Worm (Caenorhabditis elegans) whole organism, L4 larva: ENCODE data around the gene ZK856.16.

Experiments
- F26F4.8 ChIP-seq: fragments of 200-800 bp; sonication (Bioruptor generic); conservative IDR thresholded peaks from 2 replicates; pipeline ENCODE4 v1.3.6; 2022; ENCODE audit warnings: missing genetic modification characterization, missing compliant biosample characterization
- F44E2.7 ChIP-seq: fragments of 200-800 bp; sonication (Bioruptor generic); IDR thresholded peaks from 2 replicates; pipeline ENCODE4 v2.1.2; 2022; ENCODE audit warnings: missing genetic modification characterization, missing compliant biosample characterization
- Y105C5A.15 ChIP-seq: fragments of 200-800 bp; sonication (Bioruptor generic); IDR thresholded peaks from 2 replicates; pipeline ENCODE4 v1.3.6; 2022; ENCODE audit warnings: missing genetic modification characterization, missing compliant biosample characterization
- Y48G9A.11 ChIP-seq: fragments of 200-800 bp; sonication (Bioruptor generic); IDR thresholded peaks from 2 replicates; pipeline ENCODE4 v1.3.6; 2022; ENCODE audit warnings: missing genetic modification reagents, missing genetic modification characterization, missing compliant biosample characterization
- Y5F2A.4 ChIP-seq: fragments of 200-800 bp; sonication (Bioruptor generic); optimal IDR thresholded peaks from 2 replicates; lab custom pipeline; 2018; ENCODE audit warnings: mild to moderate bottlenecking, missing genetic modification characterization, missing compliant biosample characterization
- Y75B8A.6 ChIP-seq: fragments of 200-800 bp; sonication (Bioruptor generic); IDR thresholded peaks from 2 replicates; pipeline ENCODE4 v1.3.6; 2022; ENCODE audit warnings: missing genetic modification reagents, missing genetic modification characterization, missing compliant biosample characterization
- ZK337.2 ChIP-seq: fragments of 200-800 bp; sonication (Bioruptor generic); IDR thresholded peaks from 2 replicates; pipeline ENCODE4 v1.3.6; 2022; ENCODE audit warnings: missing genetic modification reagents, missing genetic modification characterization, missing compliant biosample characterization
- aly-2 ChIP-seq: sonication (generic microtip); optimal IDR thresholded peaks from 2 replicates; lab custom pipeline; 2018; ENCODE audit warnings: missing biosample characterization, missing genetic modification characterization
- ama-1 ChIP-seq: fragments of 150-350 bp; optimal IDR thresholded peaks from 2 replicates; lab custom pipeline; 2014; ENCODE audit warnings: inconsistent platforms, mixed read lengths
- attf-4 ChIP-seq: sonication (generic microtip); optimal IDR thresholded peaks from 3 replicates; lab custom pipeline; 2017; ENCODE audit warnings: missing biosample characterization, missing genetic modification characterization
- ces-1 ChIP-seq: fragments of 150-350 bp; sonication (generic microtip); optimal IDR thresholded peaks from 4 replicates; lab custom pipeline; 2014; ENCODE audit warnings: missing biosample characterization, missing genetic modification reagents, missing genetic modification characterization
- daf-12 ChIP-seq: fragments of 150-350 bp; optimal IDR thresholded peaks from 2 replicates; lab custom pipeline; 2014; ENCODE audit warnings: missing biosample characterization, missing genetic modification reagents, missing genetic modification characterization
- daf-16 ChIP-seq, 3 experiments: sonication (generic microtip); optimal IDR thresholded peaks; 2 replicates each; lab custom pipeline; 2016 to 2017; ENCODE audit warnings: missing genetic modification characterization in 3 of 3, missing genetic modification reagents in 3 of 3, mild to moderate bottlenecking in 2 of 3, missing compliant biosample characterization in 2 of 3, missing biosample characterization in 1 of 3, moderate library complexity in 1 of 3
- daf-8 ChIP-seq: fragments of 200-800 bp; sonication (Bioruptor generic); IDR thresholded peaks from 2 replicates; pipeline ENCODE4 v1.3.6; 2022; ENCODE audit warnings: missing genetic modification characterization, missing compliant biosample characterization
- dmd-6 ChIP-seq: fragments of 200-800 bp; sonication (Bioruptor generic); IDR thresholded peaks from 2 replicates; pipeline ENCODE4 v1.3.6; 2022; ENCODE audit warnings: missing genetic modification reagents, missing genetic modification characterization, missing compliant biosample characterization
- dmd-8 ChIP-seq: fragments of 200-800 bp; sonication (Bioruptor generic); IDR thresholded peaks from 2 replicates; pipeline ENCODE4 v1.3.6; 2022; ENCODE audit warnings: missing genetic modification characterization, missing compliant biosample characterization
- dpl-1 ChIP-seq: fragments of 150-350 bp; optimal IDR thresholded peaks from 2 replicates; lab custom pipeline; 2014; ENCODE audit warnings: missing biosample characterization, missing genetic modification reagents, missing genetic modification characterization
- duxl-1 ChIP-seq: sonication (generic microtip); optimal IDR thresholded peaks from 2 replicates; lab custom pipeline; 2016; ENCODE audit warnings: mild to moderate bottlenecking, missing genetic modification characterization, moderate library complexity, missing compliant biosample characterization; ENCODE audit not compliant: poor library complexity
- dve-1 ChIP-seq: sonication (generic microtip); optimal IDR thresholded peaks from 2 replicates; lab custom pipeline; 2017; ENCODE audit warnings: antibody characterized with exemption, mild to moderate bottlenecking, missing genetic modification characterization, missing compliant biosample characterization; ENCODE audit not compliant: insufficient read depth
- fkh-10 ChIP-seq: fragments of 150-350 bp; optimal IDR thresholded peaks from 2 replicates; lab custom pipeline; 2014; ENCODE audit warnings: missing biosample characterization, missing genetic modification reagents, missing genetic modification characterization
- hlh-30 ChIP-seq: sonication (generic microtip); optimal IDR thresholded peaks from 2 replicates; lab custom pipeline; 2017; ENCODE audit warnings: antibody characterized with exemption, mild to moderate bottlenecking, missing genetic modification characterization, missing compliant biosample characterization; ENCODE audit not compliant: insufficient read depth
- lin-13 ChIP-seq: fragments of 150-350 bp; optimal IDR thresholded peaks from 2 replicates; lab custom pipeline; 2014; ENCODE audit warnings: missing biosample characterization, missing genetic modification reagents, missing genetic modification characterization
- lin-38 ChIP-seq: fragments of 200-800 bp; sonication (Bioruptor generic); IDR thresholded peaks from 2 replicates; pipeline ENCODE4 v1.3.6; 2022; ENCODE audit warnings: missing genetic modification reagents, missing genetic modification characterization, missing compliant biosample characterization
- lin-39 ChIP-seq: fragments of 150-350 bp; optimal IDR thresholded peaks from 2 replicates; lab custom pipeline; 2014; ENCODE audit warnings: missing biosample characterization, missing genetic modification reagents, missing genetic modification characterization
- lir-3 ChIP-seq: sonication (generic microtip); optimal IDR thresholded peaks from 2 replicates; lab custom pipeline; 2016; ENCODE audit warnings: mild to moderate bottlenecking, missing genetic modification characterization, missing compliant biosample characterization
- lsy-2 ChIP-seq, 2 experiments: fragments of 150-350 bp in 1 of 2; sonication (generic microtip) in 1 of 2; optimal IDR thresholded peaks; 2 replicates each; lab custom pipeline; 2014 to 2017; ENCODE audit warnings: missing biosample characterization in 2 of 2, missing genetic modification characterization in 2 of 2
- madf-9 ChIP-seq: fragments of 200-800 bp; sonication (Bioruptor generic); conservative IDR thresholded peaks from 2 replicates; pipeline ENCODE4 v1.3.6; 2022; ENCODE audit warnings: missing genetic modification reagents, missing genetic modification characterization, missing compliant biosample characterization
- mep-1 ChIP-seq: fragments of 150-350 bp; sonication (generic microtip); optimal IDR thresholded peaks from 3 replicates; lab custom pipeline; 2014; ENCODE audit warnings: missing biosample characterization, missing genetic modification characterization
- mes-2 ChIP-seq: sonication (generic microtip); optimal IDR thresholded peaks from 2 replicates; lab custom pipeline; 2016; ENCODE audit warnings: missing genotype, mild to moderate bottlenecking, missing genetic modification characterization, missing compliant biosample characterization; ENCODE audit not compliant: poor library complexity, severe bottlenecking
- mxl-3 ChIP-seq: fragments of 200-800 bp; sonication (Bioruptor generic); optimal IDR thresholded peaks from 2 replicates; lab custom pipeline; 2018; ENCODE audit warnings: mild to moderate bottlenecking, missing genetic modification characterization, missing compliant biosample characterization
- nhr-111 ChIP-seq: fragments of 200-800 bp; sonication (Bioruptor generic); optimal IDR thresholded peaks from 2 replicates; lab custom pipeline; 2018; ENCODE audit warnings: mild to moderate bottlenecking, missing genetic modification characterization, missing compliant biosample characterization
- nhr-25 ChIP-seq: sonication (generic microtip); optimal IDR thresholded peaks from 2 replicates; lab custom pipeline; 2017; ENCODE audit warnings: missing genetic modification characterization, mild to moderate bottlenecking, missing compliant biosample characterization, antibody characterized with exemption, moderate library complexity, borderline replicate concordance; ENCODE audit not compliant: insufficient read depth
- nhr-28 ChIP-seq: fragments of 150-350 bp; optimal IDR thresholded peaks from 2 replicates; lab custom pipeline; 2014; ENCODE audit warnings: missing biosample characterization, missing genetic modification characterization
- nhr-48 ChIP-seq: sonication (generic microtip); optimal IDR thresholded peaks from 2 replicates; lab custom pipeline; 2016; ENCODE audit warnings: mild to moderate bottlenecking, missing genetic modification characterization, missing compliant biosample characterization
- nhr-77 ChIP-seq: fragments of 150-350 bp; optimal IDR thresholded peaks from 2 replicates; lab custom pipeline; 2014; ENCODE audit warnings: missing biosample characterization, missing genetic modification characterization
- php-3 ChIP-seq: fragments of 200-800 bp; sonication (Bioruptor generic); IDR thresholded peaks from 2 replicates; pipeline ENCODE4 v1.3.6; 2022; ENCODE audit warnings: missing genetic modification reagents, missing genetic modification characterization, missing compliant biosample characterization
- pqm-1 ChIP-seq: sonication (generic microtip); optimal IDR thresholded peaks from 2 replicates; lab custom pipeline; 2017; ENCODE audit warnings: missing biosample characterization, missing genetic modification characterization
- saeg-2 ChIP-seq: fragments of 200-800 bp; sonication (Bioruptor generic); IDR thresholded peaks from 2 replicates; pipeline ENCODE4 v1.3.6; 2022; ENCODE audit warnings: missing genetic modification reagents, missing genetic modification characterization, missing compliant biosample characterization
- sdz-12 ChIP-seq: fragments of 200-800 bp; sonication (Bioruptor generic); optimal IDR thresholded peaks from 2 replicates; lab custom pipeline; 2018; ENCODE audit warnings: mild to moderate bottlenecking, missing genetic modification characterization, missing compliant biosample characterization
- set-16 ChIP-seq: fragments of 200-800 bp; sonication (Bioruptor generic); IDR thresholded peaks from 2 replicates; pipeline ENCODE4 v1.3.6; 2022; ENCODE audit warnings: missing genetic modification reagents, missing genetic modification characterization, missing compliant biosample characterization
- skn-1 ChIP-seq: fragments of 150-350 bp; optimal IDR thresholded peaks from 2 replicates; lab custom pipeline; 2014; ENCODE audit warnings: missing biosample characterization, missing genetic modification characterization
- snpc-1.2 ChIP-seq: fragments of 200-800 bp; sonication (Bioruptor generic); IDR thresholded peaks from 2 replicates; pipeline ENCODE4 v1.3.6; 2022; ENCODE audit warnings: missing genetic modification reagents, missing genetic modification characterization, missing compliant biosample characterization
- snpc-4 ChIP-seq: fragments of 150-350 bp; optimal IDR thresholded peaks from 2 replicates; lab custom pipeline; 2014; ENCODE audit warnings: missing biosample characterization, missing genetic modification characterization
- unc-62 ChIP-seq, 3 experiments: fragments of 150-350 bp in 1 of 3; sonication (generic microtip); optimal IDR thresholded peaks in 2 of 3; peaks in 1 of 3; 1 replicate in 1 of 3; 2 replicates in 2 of 3; lab custom pipeline; 2014 to 2017; ENCODE audit warnings: missing biosample characterization in 3 of 3, missing genetic modification characterization in 3 of 3, missing genetic modification reagents in 3 of 3, missing genotype in 1 of 3
- vab-7 ChIP-seq: fragments of 200-800 bp; sonication (Bioruptor generic); IDR thresholded peaks from 2 replicates; pipeline ENCODE4 v1.3.6; 2022; ENCODE audit warnings: missing genetic modification reagents, missing genetic modification characterization, missing compliant biosample characterization
- zfp-3 ChIP-seq: fragments of 200-800 bp; sonication (Bioruptor generic); conservative IDR thresholded peaks from 2 replicates; pipeline ENCODE4 v1.3.6; 2022; ENCODE audit warnings: missing genetic modification reagents, missing genetic modification characterization, missing compliant biosample characterization
- zip-2 ChIP-seq: fragments of 150-350 bp; optimal IDR thresholded peaks from 2 replicates; lab custom pipeline; 2014; ENCODE audit warnings: missing biosample characterization, missing genetic modification characterization
- ztf-7 ChIP-seq: fragments of 150-350 bp; optimal IDR thresholded peaks from 2 replicates; lab custom pipeline; 2014; ENCODE audit warnings: missing biosample characterization, missing genetic modification characterization

ZK856.16 gene

DNA sequence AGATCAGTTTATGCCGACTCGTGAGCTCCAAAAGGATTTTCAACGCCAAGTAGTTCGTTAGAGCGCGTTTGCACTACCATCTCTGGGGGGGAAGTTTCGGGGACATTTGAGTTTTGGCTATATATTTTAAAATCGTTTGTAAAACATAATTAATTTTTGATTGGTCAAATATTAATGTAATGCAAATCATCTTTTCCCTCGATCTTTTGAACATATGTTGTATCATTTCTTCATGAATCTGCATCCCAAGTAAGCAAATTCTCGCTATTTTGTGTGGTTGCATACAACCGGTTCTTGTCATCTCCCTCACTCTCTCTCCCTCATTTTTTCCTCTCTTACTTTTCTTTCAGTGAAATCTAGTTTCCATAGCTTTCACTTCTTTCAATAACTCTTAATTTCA, 27.2 kb downstream of the ZK856.16 start (continued):
- TF ChIP-seq fkh-10 (GFP tag; lab: Kevin White, UChicago) (peak; percentile 53), snpc-1.2 (GFP tag; lab: Robert Waterston, UW) (no peak), set-16 (GFP tag; lab: Robert Waterston, UW) (no peak), sdz-12 (GFP tag; lab: Kevin White, UChicago) (no peak), pqm-1 (tag; lab: Kevin White, UChicago) (no peak), F44E2.7 (GFP tag; lab: Robert Waterston, UW) (no peak), unc-62 (GFP tag; optimal IDR thresholded peaks at IDR 0.05 in 1 of 2; lab: Kevin White, UChicago) (no peak), unc-62 (tag; optimal IDR thresholded peaks at IDR 0.05; lab: Kevin White, UChicago) (no peak), dmd-6 (GFP tag; lab: Robert Waterston, UW) (peak; percentile 16; the same call in 1 of the 2 replicates), dpl-1 (GFP tag; lab: Kevin White, UChicago) (peak; percentile 27), daf-16 (GFP tag; optimal IDR thresholded peaks at IDR 0.05; lab: Kevin White, UChicago) (no peak), daf-16 (tag; optimal IDR thresholded peaks at IDR 0.05; lab: Kevin White, UChicago) (peak; percentile 12), mxl-3 (peak; percentile 24), nhr-77 (tag; lab: Kevin White, UChicago) (no peak), duxl-1 (tag; lab: Kevin White, UChicago) (no peak), lsy-2 (tag; optimal IDR thresholded peaks at IDR 0.05; lab: Kevin White, UChicago) (peak in 1 of 2 experiments; percentile 64), nhr-28 (tag; lab: Kevin White, UChicago) (peak; percentile 40), ztf-7 (tag; lab: Kevin White, UChicago) (no peak), dve-1 (peak; percentile 60), lin-13 (GFP tag; lab: Kevin White, UChicago) (no peak), ces-1 (GFP tag; lab: Kevin White, UChicago) (no peak), mes-2 (tag; lab: Kevin White, UChicago) (peak; percentile 38)

DNA sequence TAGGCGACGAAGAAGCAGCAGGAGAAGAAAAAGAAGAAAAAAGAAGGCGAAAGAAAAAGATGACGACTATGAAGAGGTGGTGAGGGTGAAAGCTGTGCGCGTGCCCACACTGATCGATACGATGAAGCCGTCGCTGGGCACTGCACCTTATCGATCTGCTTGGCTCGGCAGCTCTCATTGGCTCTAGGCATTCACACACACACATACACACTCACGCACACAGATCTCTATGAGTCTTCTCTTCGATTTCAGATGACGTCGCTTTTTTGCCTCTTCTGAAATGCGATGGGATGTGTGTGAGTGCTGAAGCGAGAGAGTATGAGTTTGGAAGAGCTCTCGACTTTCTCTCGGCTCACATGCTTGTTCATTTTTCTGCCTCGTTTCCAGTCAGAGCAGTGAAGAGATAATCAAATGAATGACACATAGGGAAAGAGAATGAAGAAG, 30.7 kb downstream of the ZK856.16 start:
- TF ChIP-seq vab-7 (GFP tag; lab: Robert Waterston, UW), result 0 out of 2 replicates have a peak, but pooled peaks have one; percentile 33
- no peak for TF ChIP-seq snpc-4 (tag; lab: Kevin White, UChicago)
- TF ChIP-seq nhr-25, result no peak
- TF ChIP-seq attf-4, result no peak
- TF ChIP-seq php-3 (GFP tag; lab: Robert Waterston, UW), result no peak
- no peak for TF ChIP-seq daf-12
- TF ChIP-seq skn-1 (tag; lab: Kevin White, UChicago), result no peak
- no peak for TF ChIP-seq madf-9 (GFP tag; lab: Robert Waterston, UW)
- no peak for TF ChIP-seq daf-8 (GFP tag; lab: Robert Waterston, UW)
- TF ChIP-seq Y75B8A.6 (GFP tag; lab: Robert Waterston, UW), result no peak
- TF ChIP-seq ztf-7 (tag; lab: Kevin White, UChicago), result no peak
- TF ChIP-seq nhr-111 (GFP tag; lab: Kevin White, UChicago), result no peak
- peak; percentile 85 for TF ChIP-seq mep-1 (tag; lab: Kevin White, UChicago)
- TF ChIP-seq F26F4.8 (GFP tag; lab: Robert Waterston, UW), result no peak
- TF ChIP-seq lsy-2 (tag; optimal IDR thresholded peaks at IDR 0.05; lab: Kevin White, UChicago), result peak; percentile 62 to 85
- no peak for TF ChIP-seq zfp-3 (GFP tag; lab: Robert Waterston, UW)
- TF ChIP-seq ama-1 (lab: Kevin White, UChicago), result no peak
- peak; percentile 47; the same call in 1 of the 2 replicates for TF ChIP-seq lin-38 (GFP tag; lab: Robert Waterston, UW)
- TF ChIP-seq daf-16 (GFP tag; optimal IDR thresholded peaks at IDR 0.05; lab: Kevin White, UChicago), result no peak
- TF ChIP-seq daf-16 (tag; optimal IDR thresholded peaks at IDR 0.05; lab: Kevin White, UChicago), result no peak
- TF ChIP-seq nhr-48 (tag; lab: Kevin White, UChicago), result peak; percentile 25
- TF ChIP-seq Y105C5A.15 (GFP tag; lab: Robert Waterston, UW), result no peak
- TF ChIP-seq zip-2 (tag; lab: Kevin White, UChicago), result no peak
- 0 out of 2 replicates have a peak, but pooled peaks have one; percentile 26 for TF ChIP-seq saeg-2 (GFP tag; lab: Robert Waterston, UW)
- TF ChIP-seq lin-39 (tag; lab: Kevin White, UChicago), result no peak
- TF ChIP-seq aly-2 (tag; lab: Kevin White, UChicago), result no peak
- no peak for TF ChIP-seq dmd-8
- no peak for TF ChIP-seq lir-3 (tag; lab: Kevin White, UChicago)
- TF ChIP-seq sdz-12 (GFP tag; lab: Kevin White, UChicago), result no peak
- no peak for TF ChIP-seq ZK337.2
- TF ChIP-seq snpc-1.2 (GFP tag; lab: Robert Waterston, UW), result no peak
- TF ChIP-seq Y5F2A.4 (GFP tag; lab: Kevin White, UChicago), result no peak
- no peak for TF ChIP-seq Y48G9A.11 (GFP tag; lab: Robert Waterston, UW)
- TF ChIP-seq hlh-30, result peak; percentile 73
